Fruit fly (Drosophila melanogaster): ENCODE data around the gene CG10903.

- TF ChIP-seq Met (GFP tag; optimal IDR thresholded peaks at IDR 0.05): peak; percentile 11
- peak; percentile 26 for TF ChIP-seq achi (GFP tag; optimal IDR thresholded peaks at IDR 0.05)
Measured at dm6 chr3R:8032923-8033478, 2.8 kb downstream of the CG10903 start, which contains the start of the genes CG11035 and unc-45.
